Worm (Caenorhabditis elegans) whole organism, mixed stage, embryonic: ENCODE measurements around the gene T16G12.12.

Experiments used
- ces-1 ChIP-seq: fragments of 150-350 bp; optimal IDR thresholded peaks from 2 replicates; lab custom pipeline; 2014; ENCODE audit warnings: missing biosample characterization, missing genetic modification reagents, missing genetic modification characterization
- elt-1 ChIP-seq: sonication (generic microtip); optimal IDR thresholded peaks from 2 replicates; lab custom pipeline; 2017; ENCODE audit warnings: missing genetic modification characterization, mild to moderate bottlenecking, missing compliant biosample characterization, antibody characterized with exemption, moderate library complexity, borderline replicate concordance; ENCODE audit not compliant: insufficient read depth
- mab-5 ChIP-seq: fragments of 150-350 bp; optimal IDR thresholded peaks from 2 replicates; lab custom pipeline; 2014; ENCODE audit warnings: missing biosample characterization, missing genetic modification characterization
- mep-1 ChIP-seq: fragments of 150-350 bp; optimal IDR thresholded peaks from 2 replicates; lab custom pipeline; 2017; ENCODE audit warnings: missing biosample characterization, missing genetic modification reagents, missing genetic modification characterization, inconsistent platforms
- nhr-12 ChIP-seq: fragments of 150-350 bp; optimal IDR thresholded peaks from 2 replicates; lab custom pipeline; 2014; ENCODE audit warnings: missing biosample characterization, missing genetic modification characterization
- nhr-28 ChIP-seq: fragments of 150-350 bp; optimal IDR thresholded peaks from 2 replicates; lab custom pipeline; 2014; ENCODE audit warnings: missing biosample characterization, missing genetic modification characterization
- nhr-76 ChIP-seq: sonication (generic microtip); optimal IDR thresholded peaks from 2 replicates; lab custom pipeline; 2017; ENCODE audit warnings: missing biosample characterization, missing genetic modification characterization
- sem-2 ChIP-seq: fragments of 200-800 bp; sonication (Bioruptor generic); optimal IDR thresholded peaks from 2 replicates; lab custom pipeline; 2018; ENCODE audit warnings: mild to moderate bottlenecking, missing genetic modification characterization, missing compliant biosample characterization
- unc-39 ChIP-seq: fragments of 150-350 bp; optimal IDR thresholded peaks from 2 replicates; lab custom pipeline; 2014; ENCODE audit warnings: missing biosample characterization, missing genetic modification characterization
- unc-62 ChIP-seq: fragments of 150-350 bp; optimal IDR thresholded peaks from 2 replicates; lab custom pipeline; 2014; ENCODE audit warnings: missing biosample characterization, missing genetic modification reagents, missing genetic modification characterization

- no peak for TF ChIP-seq unc-62
- TF ChIP-seq mep-1 (tag; lab: Kevin White, UChicago) = no peak
- no peak for TF ChIP-seq nhr-76
- no peak for TF ChIP-seq mab-5
- TF ChIP-seq sem-2 (GFP tag; lab: Kevin White, UChicago) = no peak
- no peak for TF ChIP-seq elt-1 (tag; lab: Kevin White, UChicago)
- no peak for TF ChIP-seq unc-39 (tag; lab: Kevin White, UChicago)
- TF ChIP-seq nhr-28 (tag; lab: Kevin White, UChicago) = no peak
- TF ChIP-seq nhr-12 (tag; lab: Kevin White, UChicago) = no peak
- no peak for TF ChIP-seq ces-1 (GFP tag; lab: Kevin White, UChicago)
These were observed 42.0 kb downstream of the T16G12.12 start for ce11 chrIII:10095377-10095776.
